Worm (Caenorhabditis elegans): Measurements from ENCODE around the gene F33G12.7.

The F33G12.7 gene

ce11 chrII:5032669-5033068, 7.8 kb downstream of the F33G12.7 start (continued):
- TF ChIP-seq F55B11.4 (tag; optimal IDR thresholded peaks at IDR 0.05; ENCODE audit: borderline replicate concordance, insufficient read depth) (no peak), ztf-3 (GFP tag; optimal IDR thresholded peaks at IDR 0.05) (no peak), K11D2.4 (GFP tag; IDR thresholded peaks at IDR 0.05) (no peak), mcd-1 (GFP tag; IDR thresholded peaks at IDR 0.05) (peak; percentile 67), Y56A3A.18 (GFP tag; IDR thresholded peaks at IDR 0.05) (0 out of 2 replicates have a peak, but pooled peaks have one; percentile 37), ceh-58 (GFP tag; IDR thresholded peaks at IDR 0.05) (peak; percentile 69; the same call in 1 of the 2 replicates), F10E7.11 (tag; optimal IDR thresholded peaks at IDR 0.05) (peak; percentile 22), Y79H2A.3 (GFP tag; conservative IDR thresholded peaks at IDR 0.05) (peak; percentile 45; the same call in 1 of the 2 replicates), aptf-3 (GFP tag; IDR thresholded peaks at IDR 0.05) (0 out of 2 replicates have a peak, but pooled peaks have one; percentile 16), B0019.2 (GFP tag; conservative IDR thresholded peaks at IDR 0.05) (0 out of 2 replicates have a peak, but pooled peaks have one; percentile 40), repo-1 (tag; optimal IDR thresholded peaks at IDR 0.05) (peak; percentile 44), mel-28 (tag; optimal IDR thresholded peaks at IDR 0.05; ENCODE audit: borderline replicate concordance) (no peak), lag-1 (GFP tag; IDR thresholded peaks at IDR 0.05) (no peak), fkh-3 (tag; optimal IDR thresholded peaks at IDR 0.05) (no peak), Y95B8A.8 (GFP tag; IDR thresholded peaks at IDR 0.05) (0 out of 2 replicates have a peak, but pooled peaks have one; percentile 45), snpc-1.1 (tag; optimal IDR thresholded peaks at IDR 0.05; ENCODE audit: insufficient read depth) (no peak), Y53F4B.3 (GFP tag; IDR thresholded peaks at IDR 0.05) (no peak; the same call in 1 of the 2 replicates), sptf-2 (GFP tag; optimal IDR thresholded peaks at IDR 0.05) (peak; percentile 30), nhr-27 (tag; optimal IDR thresholded peaks at IDR 0.05) (peak; percentile 74), lsl-1 (GFP tag; optimal IDR thresholded peaks at IDR 0.05) (peak; percentile 60), mes-4 (tag; optimal IDR thresholded peaks at IDR 0.05) (peak; percentile 72), ztf-6 (GFP tag; IDR thresholded peaks at IDR 0.05) (0 out of 2 replicates have a peak, but pooled peaks have one; percentile 71), bed-2 (GFP tag; IDR thresholded peaks at IDR 0.05) (no peak), cebp-2 (GFP tag; IDR thresholded peaks at IDR 0.05) (peak; percentile 89), ama-1 (optimal IDR thresholded peaks at IDR 0.05) (no peak), ama-1 (GFP tag; optimal IDR thresholded peaks at IDR 0.05) (peak; percentile 59 to 60), ceh-91 (GFP tag; IDR thresholded peaks at IDR 0.05) (peak; percentile 25; the same call in 1 of the 2 replicates), aptf-2 (GFP tag; conservative IDR thresholded peaks at IDR 0.05) (no peak), lin-40 (tag; optimal IDR thresholded peaks at IDR 0.05) (peak; percentile 53), ceh-40 (GFP tag; IDR thresholded peaks at IDR 0.05) (0 out of 2 replicates have a peak, but pooled peaks have one; percentile 67), ztf-25 (GFP tag; IDR thresholded peaks at IDR 0.05) (peak; percentile 90; the same call in 1 of the 2 replicates), tlf-1 (GFP tag; optimal IDR thresholded peaks at IDR 0.05) (peak; percentile 14), efl-1 (GFP tag; optimal IDR thresholded peaks at IDR 0.05) (no peak), egrh-3 (GFP tag; IDR thresholded peaks at IDR 0.05) (peak; percentile 39; the same call in 1 of the 2 replicates), nhr-90 (tag; optimal IDR thresholded peaks at IDR 0.05) (peak; percentile 76), dox-1 (GFP tag; IDR thresholded peaks at IDR 0.05) (peak; percentile 82), attf-3 (GFP tag; conservative IDR thresholded peaks at IDR 0.05) (peak; percentile 57; the same call in 1 of the 2 replicates), rec-8 (tag; optimal IDR thresholded peaks at IDR 0.05) (peak in 1 of 2 experiments; percentile 77), mxl-1 (tag; optimal IDR thresholded peaks at IDR 0.05) (peak; percentile 60), ets-4 (GFP tag; optimal IDR thresholded peaks at IDR 0.05) (peak; percentile 7), T07F8.4 (tag; optimal IDR thresholded peaks at IDR 0.05) (peak; percentile 38), pbrm-1 (GFP tag; IDR thresholded peaks at IDR 0.05) (peak; percentile 50; the same call in 1 of the 2 replicates), tbx-9 (tag; optimal IDR thresholded peaks at IDR 0.05; ENCODE audit: borderline replicate concordance) (no peak), nhr-179 (tag; optimal IDR thresholded peaks at IDR 0.05) (no peak), F57A8.1 (GFP tag; optimal IDR thresholded peaks at IDR 0.05) (no peak), tbp1 (GFP tag; optimal IDR thresholded peaks at IDR 0.05) (peak; percentile 98), lir-1 (GFP tag; conservative IDR thresholded peaks at IDR 0.05) (no peak; the same call in 1 of the 2 replicates), die-1 (tag; optimal IDR thresholded peaks at IDR 0.05) (peak; percentile 81)

All from whole organism, young adult.